Worm (Caenorhabditis elegans) whole organism, early embryonic: ENCODE results near the gene cgt-3.

Experiments used
- B0310.2 ChIP-seq: sonication (generic microtip); optimal IDR thresholded peaks from 2 replicates; lab custom pipeline; 2016; ENCODE audit warnings: mild to moderate bottlenecking, missing genetic modification characterization, missing compliant biosample characterization
- F13C5.2 ChIP-seq: sonication (generic microtip); optimal IDR thresholded peaks from 2 replicates; lab custom pipeline; 2017; ENCODE audit warnings: mild to moderate bottlenecking, missing genetic modification characterization, inconsistent platforms, missing compliant biosample characterization
- aly-1 ChIP-seq: sonication (generic microtip); optimal IDR thresholded peaks from 2 replicates; lab custom pipeline; 2016; ENCODE audit warnings: missing genetic modification characterization, missing compliant biosample characterization
- ama-1 ChIP-seq: fragments of 150-350 bp; optimal IDR thresholded peaks from 2 replicates; lab custom pipeline; 2014
- ceh-13 ChIP-seq: fragments of 200-800 bp; sonication (Bioruptor generic); optimal IDR thresholded peaks from 2 replicates; lab custom pipeline; 2018; ENCODE audit warnings: mild to moderate bottlenecking, missing genetic modification characterization, missing compliant biosample characterization
- ceh-36 ChIP-seq: sonication (generic microtip); optimal IDR thresholded peaks from 2 replicates; lab custom pipeline; 2016; ENCODE audit warnings: missing genetic modification characterization, inconsistent platforms, missing compliant biosample characterization
- ets-7 ChIP-seq: sonication (generic microtip); optimal IDR thresholded peaks from 2 replicates; lab custom pipeline; 2016; ENCODE audit warnings: missing genotype, missing genetic modification characterization, missing compliant biosample characterization
- flt-1 ChIP-seq: fragments of 200-800 bp; sonication (Bioruptor generic); IDR thresholded peaks from 2 replicates; pipeline ENCODE4 v1.3.6; 2022; ENCODE audit warnings: missing genetic modification characterization, missing compliant biosample characterization
- hmbx-1 ChIP-seq: sonication (generic microtip); optimal IDR thresholded peaks from 2 replicates; lab custom pipeline; 2016; ENCODE audit warnings: mild to moderate bottlenecking, missing genetic modification characterization, missing compliant biosample characterization
- hmg-4 ChIP-seq: fragments of 200-800 bp; sonication (Bioruptor generic); optimal IDR thresholded peaks from 2 replicates; lab custom pipeline; 2018; ENCODE audit warnings: mild to moderate bottlenecking, missing genetic modification characterization, missing compliant biosample characterization
- hnd-1 ChIP-seq: sonication (generic microtip); optimal IDR thresholded peaks from 2 replicates; lab custom pipeline; 2016; ENCODE audit warnings: missing genetic modification characterization, missing compliant biosample characterization
- pes-1 ChIP-seq: fragments of 200-800 bp; sonication (Bioruptor generic); IDR thresholded peaks from 2 replicates; pipeline ENCODE4 v1.3.6; 2022; ENCODE audit warnings: missing genetic modification reagents, missing genetic modification characterization, missing compliant biosample characterization
- scrt-1 ChIP-seq: fragments of 200-800 bp; sonication (Bioruptor generic); IDR thresholded peaks from 2 replicates; pipeline ENCODE4 v1.3.6; 2022; ENCODE audit warnings: missing genetic modification characterization, missing compliant biosample characterization
- sea-1 ChIP-seq: fragments of 200-800 bp; sonication (Bioruptor generic); conservative IDR thresholded peaks from 2 replicates; pipeline ENCODE4 v1.3.6; 2022; ENCODE audit warnings: missing genetic modification characterization, missing compliant biosample characterization
- tbx-11 ChIP-seq: fragments of 200-800 bp; sonication (Bioruptor generic); IDR thresholded peaks from 2 replicates; pipeline ENCODE4 v1.3.6; 2022; ENCODE audit warnings: missing genetic modification characterization, missing compliant biosample characterization
- tbx-37 ChIP-seq: fragments of 200-800 bp; sonication (Bioruptor generic); conservative IDR thresholded peaks from 2 replicates; pipeline ENCODE4 v1.3.6; 2022; ENCODE audit warnings: missing genetic modification reagents, missing genetic modification characterization, missing compliant biosample characterization
- tra-4 ChIP-seq: sonication (generic microtip); optimal IDR thresholded peaks from 2 replicates; lab custom pipeline; 2017; ENCODE audit warnings: missing genetic modification characterization, missing compliant biosample characterization

The cgt-3 gene

DNA sequence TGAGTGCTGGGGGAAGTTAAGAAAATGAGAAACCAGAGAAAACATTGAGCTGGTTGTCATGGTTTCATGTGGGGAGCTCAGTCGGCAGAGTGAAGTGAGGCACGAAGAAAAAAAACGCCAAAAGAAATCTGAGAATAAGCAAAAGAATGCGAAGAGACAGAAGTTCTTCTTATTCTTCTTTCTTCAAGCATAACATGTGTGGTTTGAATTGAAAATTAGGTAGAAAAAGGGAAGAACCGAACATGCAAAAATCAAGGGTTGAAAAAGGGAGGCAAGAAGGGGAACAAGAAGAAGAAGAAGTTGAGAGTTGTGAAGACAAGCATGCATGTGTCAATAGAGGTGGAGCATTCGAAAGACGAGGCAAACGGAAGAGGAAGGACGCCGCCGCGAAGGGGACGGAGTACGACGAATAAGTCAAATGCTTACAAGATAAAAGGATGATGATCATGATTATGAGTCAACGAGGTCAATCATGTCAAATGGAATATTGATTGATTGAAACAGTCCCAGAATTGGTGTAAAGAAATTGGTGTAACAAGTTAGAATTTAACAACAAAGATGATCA is 46.8 kb downstream of the cgt-3 start:
- TF ChIP-seq ets-7 = no peak

ce11 chrII:5959575-5960119 is 48.5 kb downstream of the cgt-3 start:
- TF ChIP-seq tbx-11 (GFP tag; lab: Robert Waterston, UW) (no peak), ceh-36 (tag; lab: Kevin White, UChicago) (no peak), ama-1 (lab: Kevin White, UChicago) (no peak), hnd-1 (no peak), ceh-13 (no peak), pes-1 (no peak), ets-7 (no peak), scrt-1 (GFP tag; lab: Robert Waterston, UW) (no peak), aly-1 (tag; lab: Kevin White, UChicago) (no peak), F13C5.2 (tag; lab: Kevin White, UChicago) (no peak), sea-1 (GFP tag; lab: Robert Waterston, UW) (no peak), B0310.2 (tag; lab: Kevin White, UChicago) (no peak), tbx-37 (GFP tag; lab: Robert Waterston, UW) (no peak)

ce11 chrII:5961317-5961716 is 50.2 kb downstream of the cgt-3 start, which contains the start of gene B0034.7:
B0034.7 (plus strand) TSS chrII:5961617.
- TF ChIP-seq tra-4 (tag; lab: Kevin White, UChicago) (no peak), aly-1 (tag; lab: Kevin White, UChicago) (no peak), ceh-13 (no peak), F13C5.2 (tag; lab: Kevin White, UChicago) (no peak)

- TF ChIP-seq F13C5.2 (tag; lab: Kevin White, UChicago) = no peak
- TF ChIP-seq ets-7 = no peak
- no peak for TF ChIP-seq hnd-1
- TF ChIP-seq ceh-36 (tag; lab: Kevin White, UChicago) = no peak
- no peak for TF ChIP-seq tbx-37 (GFP tag; lab: Robert Waterston, UW)
- TF ChIP-seq pes-1 = no peak
- TF ChIP-seq ceh-13 = no peak
- TF ChIP-seq flt-1 (GFP tag; lab: Robert Waterston, UW) = no peak
Measured at ce11 chrII:5962343-5962742, 51.2 kb downstream of the cgt-3 start.

DNA sequence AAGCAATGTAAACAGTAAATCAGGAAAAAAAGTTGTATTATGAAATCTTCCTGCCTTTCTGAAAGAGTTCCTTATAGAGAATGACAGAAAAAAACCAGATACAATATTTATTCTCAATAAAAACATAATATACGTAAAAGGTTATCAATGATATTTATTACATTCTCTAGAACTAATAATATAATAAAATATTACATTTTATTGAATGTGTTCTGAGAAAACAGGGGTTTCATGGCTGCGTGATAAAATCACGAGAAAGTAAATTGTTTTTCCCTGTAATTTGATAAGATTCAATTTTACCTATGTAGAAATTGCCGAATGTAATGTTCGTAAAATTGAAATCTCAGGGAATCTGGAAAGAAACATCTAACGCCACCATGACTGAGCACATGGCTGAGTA is 53.8 kb downstream of the cgt-3 start:
- TF ChIP-seq hmg-4 (GFP tag; lab: Kevin White, UChicago) (no peak), F13C5.2 (tag; lab: Kevin White, UChicago) (no peak), hmbx-1 (no peak)
